Worm (Caenorhabditis elegans) whole organism, young adult: ENCODE results near the gene W02G9.4.

Experiments
- T26A5.8 ChIP-seq: sonication (generic microtip); optimal IDR thresholded peaks from 2 replicates; lab custom pipeline; 2016; ENCODE audit warnings: missing genetic modification characterization, missing compliant biosample characterization
- ccch-3 ChIP-seq: fragments of 200-800 bp; sonication (Bioruptor generic); optimal IDR thresholded peaks from 2 replicates; lab custom pipeline; 2018; ENCODE audit warnings: mild to moderate bottlenecking, missing genetic modification characterization, missing compliant biosample characterization
- nfyb-1 ChIP-seq: fragments of 200-800 bp; sonication (Bioruptor generic); IDR thresholded peaks from 2 replicates; pipeline ENCODE4 v1.3.6; 2022; ENCODE audit warnings: missing genetic modification reagents, missing genetic modification characterization, missing compliant biosample characterization
- zfh-2 ChIP-seq: fragments of 200-800 bp; sonication (Bioruptor generic); conservative IDR thresholded peaks from 2 replicates; pipeline ENCODE4 v1.3.6; 2022; ENCODE audit warnings: missing genetic modification reagents, missing genetic modification characterization, missing compliant biosample characterization

DNA sequence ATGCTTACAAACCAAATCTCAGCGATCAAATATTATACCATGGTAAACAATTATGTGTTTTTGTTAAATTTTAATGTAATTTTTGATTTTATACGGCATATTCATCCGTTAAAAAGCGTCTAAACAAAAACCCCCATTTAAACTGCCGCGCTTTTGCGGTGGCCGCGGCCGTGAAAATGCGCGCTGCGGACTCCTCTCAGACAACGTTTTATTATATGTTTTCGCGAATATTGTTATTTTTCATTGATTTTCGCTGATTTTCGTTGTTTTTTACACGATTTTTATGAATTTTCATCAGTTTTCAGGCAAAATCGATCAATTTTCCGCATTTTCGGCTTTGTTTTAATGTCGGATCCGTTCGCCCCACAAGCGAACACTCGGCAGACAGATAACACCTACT lies 28.2 kb upstream of the W02G9.4 start, which contains the start of gene W02H5.19:
- TF ChIP-seq T26A5.8 (tag; lab: Kevin White, UChicago): no peak
- 0 out of 2 replicates have a peak, but pooled peaks have one; percentile 47 for TF ChIP-seq nfyb-1
- no peak for TF ChIP-seq zfh-2
- TF ChIP-seq ccch-3 (GFP tag; lab: Kevin White, UChicago): no peak
